Fruit fly (Drosophila melanogaster) whole organism, embryonic: ENCODE data around the gene Nup358.

ENCODE experiments used
- Ada2b ChIP-seq: fragments of 200-800 bp; sonication (Bioruptor generic); IDR thresholded peaks from 2 replicates; pipeline ENCODE4 v1.3.6; 2022; ENCODE audit warnings: missing biosample characterization, missing genetic modification characterization
- B-H2 ChIP-seq: fragments of 200-800 bp; sonication (Bioruptor generic); optimal IDR thresholded peaks from 2 replicates; lab custom pipeline; 2018; ENCODE audit warnings: missing biosample characterization, mild to moderate bottlenecking, missing genetic modification characterization
- CG10147 ChIP-seq: fragments of 200-800 bp; sonication (Bioruptor generic); optimal IDR thresholded peaks from 2 replicates; lab custom pipeline; 2019; ENCODE audit warnings: missing biosample characterization, mild to moderate bottlenecking, missing genetic modification characterization, moderate library complexity
- CG10274 ChIP-seq: fragments of 200-800 bp; sonication (Bioruptor generic); optimal IDR thresholded peaks from 3 replicates; lab custom pipeline; 2017; ENCODE audit warnings: missing biosample characterization, mild to moderate bottlenecking, missing genetic modification characterization
- CG10654 ChIP-seq: fragments of 200-800 bp; sonication (Bioruptor generic); optimal IDR thresholded peaks from 2 replicates; lab custom pipeline; 2016; ENCODE audit warnings: missing biosample characterization, missing genetic modification characterization
- CG11093 ChIP-seq: fragments of 200-800 bp; sonication (Bioruptor generic); IDR thresholded peaks from 3 replicates; pipeline ENCODE4 v1.3.6; 2022; ENCODE audit warnings: missing biosample characterization, missing genetic modification characterization
- CG12104 ChIP-seq: fragments of 200-800 bp; sonication (Bioruptor generic); optimal IDR thresholded peaks from 3 replicates; lab custom pipeline; 2016; ENCODE audit warnings: missing biosample characterization, missing genetic modification characterization
- CG12236 ChIP-seq: fragments of 200-800 bp; sonication (Bioruptor generic); optimal IDR thresholded peaks from 2 replicates; lab custom pipeline; 2016; ENCODE audit warnings: missing biosample characterization, missing genetic modification characterization
- CG14050 ChIP-seq: fragments of 200-800 bp; sonication (Bioruptor generic); IDR thresholded peaks from 3 replicates; pipeline ENCODE4 v1.3.6; 2022; ENCODE audit warnings: missing biosample characterization, missing genetic modification characterization
- CG14441 ChIP-seq: fragments of 200-800 bp; sonication (Bioruptor generic); IDR thresholded peaks from 2 replicates; pipeline ENCODE4 v1.3.6; 2022; ENCODE audit warnings: missing biosample characterization, missing genetic modification characterization
- CG17186 ChIP-seq: fragments of 200-800 bp; sonication (Bioruptor generic); optimal IDR thresholded peaks from 3 replicates; lab custom pipeline; 2017; ENCODE audit warnings: missing biosample characterization, missing genetic modification reagents, missing genetic modification characterization
- CG18011 ChIP-seq: fragments of 200-800 bp; sonication (Bioruptor generic); optimal IDR thresholded peaks from 2 replicates; lab custom pipeline; 2017; ENCODE audit warnings: missing biosample characterization, missing genetic modification characterization, mild to moderate bottlenecking, moderate library complexity, missing genotype
- CG18476 ChIP-seq: fragments of 200-800 bp; sonication (Bioruptor generic); optimal IDR thresholded peaks from 2 replicates; lab custom pipeline; 2016; ENCODE audit warnings: missing biosample characterization, mild to moderate bottlenecking, missing genetic modification characterization
- CG18764 ChIP-seq: fragments of 200-800 bp; sonication (Bioruptor generic); optimal IDR thresholded peaks from 3 replicates; lab custom pipeline; 2016; ENCODE audit warnings: missing biosample characterization, missing genetic modification characterization
- CG2889 ChIP-seq: fragments of 200-800 bp; sonication (Bioruptor generic); IDR thresholded peaks from 3 replicates; pipeline ENCODE4 v1.3.6; 2022; ENCODE audit warnings: missing biosample characterization, missing genetic modification characterization
- CG30020 ChIP-seq: fragments of 200-800 bp; optimal IDR thresholded peaks from 2 replicates; lab custom pipeline; 2019; ENCODE audit warnings: missing biosample characterization, mild to moderate bottlenecking, missing genetic modification characterization, moderate library complexity
- CG4282 ChIP-seq: fragments of 200-800 bp; sonication (Bioruptor generic); optimal IDR thresholded peaks from 2 replicates; lab custom pipeline; 2016; ENCODE audit warnings: missing biosample characterization, missing genetic modification characterization
- CG4404 ChIP-seq: fragments of 200-800 bp; sonication (Bioruptor generic); IDR thresholded peaks from 2 replicates; pipeline ENCODE4 v1.3.6; 2022; ENCODE audit warnings: missing biosample characterization, missing genetic modification characterization
- CG6689 ChIP-seq: fragments of 200-800 bp; sonication (Bioruptor generic); IDR thresholded peaks from 2 replicates; pipeline ENCODE4 v1.3.6; 2022; ENCODE audit warnings: missing biosample characterization, missing genetic modification characterization
- CG7357 ChIP-seq: fragments of 200-800 bp; sonication (Bioruptor generic); IDR thresholded peaks from 3 replicates; pipeline ENCODE4 v1.3.6; 2022; ENCODE audit warnings: missing biosample characterization, missing genetic modification characterization
- CG8388 ChIP-seq: fragments of 200-800 bp; sonication (Bioruptor generic); optimal IDR thresholded peaks from 2 replicates; lab custom pipeline; 2019; ENCODE audit warnings: missing biosample characterization, mild to moderate bottlenecking, missing genetic modification characterization, moderate library complexity
- CG8944 ChIP-seq: fragments of 200-800 bp; sonication (Bioruptor generic); optimal IDR thresholded peaks from 3 replicates; lab custom pipeline; 2016; ENCODE audit warnings: missing biosample characterization, missing genetic modification characterization
- CG9817 ChIP-seq: fragments of 200-800 bp; sonication (Bioruptor generic); optimal IDR thresholded peaks from 2 replicates; lab custom pipeline; 2018; ENCODE audit warnings: missing biosample characterization, mild to moderate bottlenecking, missing genetic modification characterization, moderate library complexity
- Chrac-16 ChIP-seq: fragments of 200-800 bp; sonication (Bioruptor generic); optimal IDR thresholded peaks from 3 replicates; lab custom pipeline; 2016; ENCODE audit warnings: missing biosample characterization, missing genetic modification characterization
- Doc2 ChIP-seq: fragments of 200-800 bp; sonication (Bioruptor generic); IDR thresholded peaks from 2 replicates; pipeline ENCODE4 v1.3.6; 2022; ENCODE audit warnings: missing biosample characterization, missing genetic modification characterization
- Ets97D ChIP-seq: fragments of 200-800 bp; sonication (Bioruptor generic); optimal IDR thresholded peaks from 3 replicates; lab custom pipeline; 2016; ENCODE audit warnings: missing biosample characterization, missing genetic modification characterization
- Fer1 ChIP-seq: fragments of 200-800 bp; sonication (Bioruptor generic); optimal IDR thresholded peaks from 2 replicates; lab custom pipeline; 2017; ENCODE audit warnings: missing biosample characterization, mild to moderate bottlenecking, missing genetic modification characterization
- Pdp1 ChIP-seq, 2 experiments: fragments of 200-800 bp; sonication (Bioruptor generic); optimal IDR thresholded peaks; 3 replicates each; lab custom pipeline; 2016; ENCODE audit warnings: missing biosample characterization in 2 of 2, missing genetic modification characterization in 2 of 2, mild to moderate bottlenecking in 1 of 2, moderate library complexity in 1 of 2
- Poxn ChIP-seq: fragments of 200-800 bp; sonication (Bioruptor generic); IDR thresholded peaks from 2 replicates; pipeline ENCODE4 v1.3.6; 2022; ENCODE audit warnings: missing biosample characterization, missing genetic modification characterization
- Sox100B ChIP-seq: fragments of 200-800 bp; sonication (Bioruptor generic); optimal IDR thresholded peaks from 3 replicates; lab custom pipeline; 2018; ENCODE audit warnings: missing biosample characterization, mild to moderate bottlenecking, missing genetic modification characterization
- abd-A ChIP-seq: fragments of 200-800 bp; sonication (Bioruptor generic); optimal IDR thresholded peaks from 3 replicates; lab custom pipeline; 2019; ENCODE audit warnings: missing biosample characterization, mild to moderate bottlenecking, missing genetic modification characterization, moderate library complexity
- ara ChIP-seq: fragments of 200-800 bp; sonication (Bioruptor generic); IDR thresholded peaks from 2 replicates; pipeline ENCODE4 v1.3.6; 2022; ENCODE audit warnings: missing biosample characterization, missing genetic modification characterization
- bab2 ChIP-seq: fragments of 200-800 bp; sonication (Bioruptor generic); optimal IDR thresholded peaks from 2 replicates; lab custom pipeline; 2016; ENCODE audit warnings: missing biosample characterization, missing genetic modification characterization
- chinmo ChIP-seq: fragments of 200-800 bp; sonication (Bioruptor generic); IDR thresholded peaks from 4 replicates; pipeline ENCODE4 v1.3.6; 2022; ENCODE audit warnings: missing biosample characterization, missing genetic modification characterization; ENCODE audit not compliant: partially characterized antibody
- chn ChIP-seq: fragments of 200-800 bp; sonication (Bioruptor generic); optimal IDR thresholded peaks from 2 replicates; lab custom pipeline; 2016; ENCODE audit warnings: missing biosample characterization, missing genetic modification characterization
- en ChIP-seq: fragments of 200-800 bp; sonication (Bioruptor generic); optimal IDR thresholded peaks from 2 replicates; lab custom pipeline; 2016; ENCODE audit warnings: missing biosample characterization, missing genetic modification characterization
- insv ChIP-seq, 2 experiments: fragments of 200-800 bp; sonication (Bioruptor generic); optimal IDR thresholded peaks; 3 replicates each; lab custom pipeline; 2016 to 2018; ENCODE audit warnings: missing biosample characterization in 2 of 2, missing genetic modification characterization in 2 of 2
- luna ChIP-seq: fragments of 200-800 bp; sonication (Bioruptor generic); optimal IDR thresholded peaks from 2 replicates; lab custom pipeline; 2016; ENCODE audit warnings: missing biosample characterization, missing genetic modification characterization
- odd ChIP-seq: fragments of 200-800 bp; sonication (Bioruptor generic); optimal IDR thresholded peaks from 2 replicates; lab custom pipeline; 2017; ENCODE audit warnings: missing biosample characterization, mild to moderate bottlenecking, missing genetic modification characterization
- pan ChIP-seq, 4 experiments: fragments of >200 bp in 3 of 4; fragments of 200-800 bp in 1 of 4; sonication (Bioruptor generic) in 1 of 4; optimal IDR thresholded peaks in 3 of 4; IDR thresholded peaks in 1 of 4; 2 replicates each; pipeline versions ENCODE4 v1.3.6 to Lab custom; 2017 to 2022; ENCODE audit warnings: missing biosample characterization in 2 of 4, missing genetic modification characterization in 2 of 4, mixed read lengths in 1 of 4
- schlank ChIP-seq: fragments of 200-800 bp; sonication (Bioruptor generic); optimal IDR thresholded peaks from 2 replicates; lab custom pipeline; 2018; ENCODE audit warnings: missing biosample characterization, mild to moderate bottlenecking, missing genetic modification characterization
- sd ChIP-seq: fragments of 200-800 bp; sonication (Bioruptor generic); optimal IDR thresholded peaks from 3 replicates; lab custom pipeline; 2018; ENCODE audit warnings: missing biosample characterization, mild to moderate bottlenecking, missing genetic modification characterization, moderate library complexity
- sens-2 ChIP-seq: fragments of 200-800 bp; sonication (Bioruptor generic); IDR thresholded peaks from 2 replicates; pipeline ENCODE4 v1.3.6; 2022; ENCODE audit warnings: missing biosample characterization, missing genetic modification characterization
- shn ChIP-seq: fragments of 200-800 bp; sonication (Bioruptor generic); optimal IDR thresholded peaks from 3 replicates; lab custom pipeline; 2016; ENCODE audit warnings: missing biosample characterization, missing genetic modification characterization
- sna ChIP-seq: fragments of 200-800 bp; sonication (Bioruptor generic); IDR thresholded peaks from 2 replicates; pipeline ENCODE4 v1.3.6; 2022; ENCODE audit warnings: missing biosample characterization, missing genetic modification characterization; ENCODE audit not compliant: partially characterized antibody
- sob ChIP-seq: fragments of 200-800 bp; sonication (Bioruptor generic); IDR thresholded peaks from 2 replicates; pipeline ENCODE4 v1.3.6; 2022; ENCODE audit warnings: missing biosample characterization, missing genetic modification characterization
- stc ChIP-seq: fragments of 200-800 bp; sonication (Bioruptor generic); IDR thresholded peaks from 2 replicates; pipeline ENCODE4 v1.3.6; 2022; ENCODE audit warnings: missing biosample characterization, missing genetic modification characterization
- stwl ChIP-seq: fragments of 200-800 bp; sonication (Bioruptor generic); optimal IDR thresholded peaks from 3 replicates; lab custom pipeline; 2018; ENCODE audit warnings: missing biosample characterization, mild to moderate bottlenecking, missing genetic modification characterization, moderate library complexity
- zf30C ChIP-seq: fragments of 200-800 bp; sonication (Bioruptor generic); optimal IDR thresholded peaks from 3 replicates; lab custom pipeline; 2018; ENCODE audit warnings: missing biosample characterization, mild to moderate bottlenecking, missing genetic modification characterization
- zfh1 ChIP-seq: fragments of 200-800 bp; sonication (Bioruptor generic); IDR thresholded peaks from 3 replicates; pipeline ENCODE4 v1.3.6; 2022; ENCODE audit warnings: missing biosample characterization, missing genetic modification characterization

Nup358 gene

DNA sequence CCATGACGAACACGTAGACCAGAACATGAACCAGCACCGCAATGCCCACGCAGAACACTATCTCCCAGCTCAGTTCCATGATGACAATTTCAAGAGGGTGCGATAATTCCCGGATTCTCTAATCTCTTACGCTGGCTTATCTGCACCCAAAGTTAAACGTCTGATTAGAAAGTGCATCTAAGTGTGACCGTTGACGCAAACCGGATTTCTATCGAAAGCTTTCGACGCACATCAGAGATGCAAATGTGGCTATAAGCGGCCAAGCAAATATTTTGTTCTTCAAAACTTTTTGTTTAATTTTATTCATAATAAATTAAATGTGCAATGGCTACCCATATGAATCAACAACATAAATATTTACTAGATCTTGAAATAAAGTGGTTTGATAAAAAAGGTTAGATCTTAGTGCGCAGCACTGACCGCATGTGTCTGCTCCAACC lies 13.2 kb downstream of the Nup358 start, which contains the start of the genes Kdsr and CG11858 (continued):
- TF ChIP-seq shn (GFP tag; lab: Kevin White, UChicago) (peak; percentile 59), pan (optimal IDR thresholded peaks at IDR 0.05; lab: Kevin White, UChicago) (no peak), pan (GFP tag; optimal IDR thresholded peaks at IDR 0.05 in 1 of 2, IDR thresholded peaks at IDR 0.05 in 1 of 2) (peak in 1 of 2 experiments; percentile 64), CG11093 (peak; percentile 53; the same call in 1 of the 3 replicates), CG7357 (GFP tag; lab: Robert Waterston, UW) (peak; percentile 53; the same call in 1 of the 3 replicates), CG12104 (GFP tag; lab: Kevin White, UChicago) (peak; percentile 32), odd (GFP tag; lab: Kevin White, UChicago) (no peak), bab2 (GFP tag; lab: Kevin White, UChicago) (peak; percentile 40), stwl (peak; percentile 9), Sox100B (no peak), CG10274 (no peak), Fer1 (GFP tag; lab: Kevin White, UChicago) (peak; percentile 77), CG8944 (peak; percentile 28), insv (GFP tag; optimal IDR thresholded peaks at IDR 0.05; lab: Kevin White, UChicago) (peak in 1 of 2 experiments; percentile 81), Pdp1 (GFP tag; optimal IDR thresholded peaks at IDR 0.05; lab: Kevin White, UChicago) (peak; percentile 63 to 70), sens-2 (GFP tag; lab: Robert Waterston, UW) (no peak), Poxn (GFP tag; lab: Robert Waterston, UW) (no peak), sna (GFP tag; lab: Robert Waterston, UW) (no peak), B-H2 (GFP tag; lab: Kevin White, UChicago) (peak; percentile 74), CG4282 (GFP tag; lab: Kevin White, UChicago) (no peak), schlank (tag; lab: Kevin White, UChicago) (no peak), chn (GFP tag; lab: Kevin White, UChicago) (peak; percentile 65), sd (peak; percentile 27), en (GFP tag; lab: Kevin White, UChicago) (no peak), CG8388 (GFP tag; lab: Kevin White, UChicago) (peak; percentile 55), sob (GFP tag; lab: Robert Waterston, UW) (peak; percentile 72), Chrac-16 (GFP tag; lab: Kevin White, UChicago) (peak; percentile 58), stc (0 out of 2 replicates have a peak, but pooled peaks have one; percentile 10), CG18011 (GFP tag; lab: Kevin White, UChicago) (peak; percentile 37), Doc2 (GFP tag; lab: Robert Waterston, UW) (no peak), zfh1 (GFP tag; lab: Robert Waterston, UW) (peak; percentile 77), Ets97D (GFP tag; lab: Kevin White, UChicago) (peak; percentile 71), CG18764 (GFP tag; lab: Kevin White, UChicago) (peak; percentile 27), Ada2b (GFP tag; lab: Robert Waterston, UW) (peak; percentile 57; the same call in 1 of the 2 replicates), abd-A (tag; lab: Kevin White, UChicago) (no peak), luna (GFP tag; lab: Kevin White, UChicago) (peak; percentile 40), CG2889 (peak; percentile 72), CG17186 (peak; percentile 92), CG10147 (peak; percentile 63), CG10654 (GFP tag; lab: Kevin White, UChicago) (peak; percentile 29), CG4404 (GFP tag; lab: Robert Waterston, UW) (peak; percentile 47; the same call in 1 of the 2 replicates), CG14050 (peak; percentile 52), chinmo (GFP tag; lab: Robert Waterston, UW) (peak; percentile 95), CG12236 (GFP tag; lab: Kevin White, UChicago) (no peak), CG18476 (GFP tag; lab: Kevin White, UChicago) (peak; percentile 71), CG9817 (tag; lab: Kevin White, UChicago) (peak; percentile 65), zf30C (GFP tag; lab: Kevin White, UChicago) (no peak), ara (GFP tag; lab: Robert Waterston, UW) (peak; percentile 57; the same call in 1 of the 2 replicates), CG6689 (peak; percentile 63), CG30020 (tag; lab: Kevin White, UChicago) (peak; percentile 46), CG14441 (GFP tag; lab: Robert Waterston, UW) (peak; percentile 72)
